Worm (Caenorhabditis elegans): ENCODE data around the gene K02D10.8.

Gene K02D10.8

DNA sequence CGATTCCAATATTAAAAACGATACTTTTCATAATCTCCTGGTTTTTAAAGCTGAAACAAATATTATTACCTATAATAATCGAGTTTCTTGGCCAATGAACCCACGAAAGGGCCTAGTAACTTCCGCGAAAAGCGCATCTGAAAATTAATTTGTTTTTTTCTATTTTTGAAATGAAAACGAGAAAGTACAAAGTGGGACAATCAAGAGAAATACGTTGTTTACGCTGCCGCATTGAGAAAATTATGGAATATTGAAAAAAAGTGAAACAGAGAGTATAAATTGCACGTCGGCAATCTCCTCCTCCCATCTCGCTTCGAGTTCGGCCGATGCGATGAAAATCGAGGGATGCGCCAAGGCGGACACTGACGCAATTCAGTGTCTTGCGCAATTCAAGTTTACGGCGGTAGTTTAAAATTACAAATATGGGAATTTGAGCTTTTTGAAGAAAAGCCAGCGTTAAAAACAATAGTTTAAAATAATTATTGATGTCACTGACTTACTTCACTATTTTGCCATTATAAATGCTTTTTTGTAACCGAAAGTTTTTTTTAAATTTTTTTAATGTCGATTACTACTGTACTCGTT lies 44.8 kb upstream of the K02D10.8 start, which contains the start of gene pdhk-2:
Gene pdhk-2, minus strand, starts transcription at position 137 of the 585 bp plus-strand sequence.
- no peak for TF ChIP-seq nhr-28 (tag; optimal IDR thresholded peaks at IDR 0.05)
- peak; percentile 87 for TF ChIP-seq lin-13 (tag; optimal IDR thresholded peaks at IDR 0.05)
- TF ChIP-seq drap-1 (GFP tag; optimal IDR thresholded peaks at IDR 0.05) = peak; percentile 76
- no peak for TF ChIP-seq nhr-76 (tag; optimal IDR thresholded peaks at IDR 0.05)
- peak; percentile 78 for TF ChIP-seq ces-1 (GFP tag; optimal IDR thresholded peaks at IDR 0.05)
- peak; percentile 90 for TF ChIP-seq unc-120 (tag; optimal IDR thresholded peaks at IDR 0.05; ENCODE audit: poor library complexity, severe bottlenecking)
- no peak for TF ChIP-seq elt-3 (tag; optimal IDR thresholded peaks at IDR 0.05)
- peak; percentile 78 for TF ChIP-seq M03D4.4 (tag; optimal IDR thresholded peaks at IDR 0.05)
- TF ChIP-seq nhr-2 (tag; optimal IDR thresholded peaks at IDR 0.05) = no peak
- no peak for TF ChIP-seq ztf-11 (tag; optimal IDR thresholded peaks at IDR 0.05)
- TF ChIP-seq lsy-2 (tag; optimal IDR thresholded peaks at IDR 0.05) = peak; percentile 85
- no peak for TF ChIP-seq snpc-4 (tag; optimal IDR thresholded peaks at IDR 0.05)
- peak; percentile 4 for TF ChIP-seq flh-1 (GFP tag; optimal IDR thresholded peaks at IDR 0.05)
- TF ChIP-seq blmp-1 (tag; optimal IDR thresholded peaks at IDR 0.05) = no peak
- TF ChIP-seq lin-32 (GFP tag; optimal IDR thresholded peaks at IDR 0.05) = peak; percentile 4
- peak; percentile 39 for TF ChIP-seq ham-2 (GFP tag; optimal IDR thresholded peaks at IDR 0.05)
- TF ChIP-seq mls-2 (tag; optimal IDR thresholded peaks at IDR 0.05) = peak; percentile 81
- peak; percentile 80 for TF ChIP-seq nhr-237 (tag; optimal IDR thresholded peaks at IDR 0.05)
- TF ChIP-seq nhr-12 (tag; optimal IDR thresholded peaks at IDR 0.05) = no peak
- TF ChIP-seq mab-5 (tag; optimal IDR thresholded peaks at IDR 0.05) = no peak
- peak; percentile 67 for TF ChIP-seq ceh-39 (tag; optimal IDR thresholded peaks at IDR 0.05)
- peak; percentile 58 for TF ChIP-seq elt-1 (tag; optimal IDR thresholded peaks at IDR 0.05; ENCODE audit: borderline replicate concordance, insufficient read depth)
- no peak for TF ChIP-seq tbx-8 (GFP tag; optimal IDR thresholded peaks at IDR 0.05)
- peak; percentile 72 for TF ChIP-seq ceh-83 (GFP tag; optimal IDR thresholded peaks at IDR 0.05)
- TF ChIP-seq mep-1 (tag; optimal IDR thresholded peaks at IDR 0.05) = peak; percentile 90
- no peak for TF ChIP-seq unc-39 (tag; optimal IDR thresholded peaks at IDR 0.05)
- TF ChIP-seq hlh-1 (tag; optimal IDR thresholded peaks at IDR 0.05) = peak; percentile 54
- peak; percentile 86 for TF ChIP-seq sptf-1 (tag; optimal IDR thresholded peaks at IDR 0.05)
- no peak for TF ChIP-seq sem-2 (GFP tag; optimal IDR thresholded peaks at IDR 0.05)
- peak; percentile 76 for TF ChIP-seq pha-4 (tag; optimal IDR thresholded peaks at IDR 0.05)
- TF ChIP-seq bed-3 (GFP tag; optimal IDR thresholded peaks at IDR 0.05) = peak; percentile 31
- peak; percentile 71 for TF ChIP-seq ceh-43 (GFP tag; optimal IDR thresholded peaks at IDR 0.05)
- peak; percentile 57 for TF ChIP-seq unc-62 (GFP tag; optimal IDR thresholded peaks at IDR 0.05)
- peak; percentile 64 for TF ChIP-seq cnd-1 (tag; optimal IDR thresholded peaks at IDR 0.05)
- TF ChIP-seq zip-8 (tag; optimal IDR thresholded peaks at IDR 0.05) = peak; percentile 82

DNA sequence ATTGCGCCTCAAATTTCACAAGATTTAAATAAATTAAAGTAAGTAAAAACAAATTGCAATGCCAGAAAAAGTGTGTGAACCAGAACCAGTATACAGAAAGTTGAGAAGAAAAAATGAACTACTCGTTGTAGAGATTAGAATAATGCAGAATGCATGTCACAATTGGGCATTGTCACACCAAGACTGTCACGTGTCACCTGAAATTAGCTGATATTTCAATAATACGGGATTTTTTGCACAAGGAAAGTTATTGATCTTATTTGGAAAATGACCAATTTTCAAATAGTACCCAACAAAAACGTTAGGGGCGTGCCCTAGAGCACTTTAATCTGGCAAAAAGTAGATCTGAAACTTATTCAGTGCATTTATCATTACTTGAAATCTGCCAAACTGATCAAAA lies 44.2 kb upstream of the K02D10.8 start:
- TF ChIP-seq unc-120 (tag; optimal IDR thresholded peaks at IDR 0.05; ENCODE audit: poor library complexity, severe bottlenecking) (no peak), elt-1 (tag; optimal IDR thresholded peaks at IDR 0.05; ENCODE audit: borderline replicate concordance, insufficient read depth) (no peak), tbx-8 (GFP tag; optimal IDR thresholded peaks at IDR 0.05) (no peak), sem-2 (GFP tag; optimal IDR thresholded peaks at IDR 0.05) (no peak), ceh-83 (GFP tag; optimal IDR thresholded peaks at IDR 0.05) (no peak), nhr-2 (tag; optimal IDR thresholded peaks at IDR 0.05) (no peak), unc-62 (GFP tag; optimal IDR thresholded peaks at IDR 0.05) (no peak), ztf-11 (tag; optimal IDR thresholded peaks at IDR 0.05) (no peak), unc-39 (tag; optimal IDR thresholded peaks at IDR 0.05) (no peak), nhr-12 (tag; optimal IDR thresholded peaks at IDR 0.05) (no peak), zip-8 (tag; optimal IDR thresholded peaks at IDR 0.05) (no peak), blmp-1 (tag; optimal IDR thresholded peaks at IDR 0.05) (no peak)

DNA sequence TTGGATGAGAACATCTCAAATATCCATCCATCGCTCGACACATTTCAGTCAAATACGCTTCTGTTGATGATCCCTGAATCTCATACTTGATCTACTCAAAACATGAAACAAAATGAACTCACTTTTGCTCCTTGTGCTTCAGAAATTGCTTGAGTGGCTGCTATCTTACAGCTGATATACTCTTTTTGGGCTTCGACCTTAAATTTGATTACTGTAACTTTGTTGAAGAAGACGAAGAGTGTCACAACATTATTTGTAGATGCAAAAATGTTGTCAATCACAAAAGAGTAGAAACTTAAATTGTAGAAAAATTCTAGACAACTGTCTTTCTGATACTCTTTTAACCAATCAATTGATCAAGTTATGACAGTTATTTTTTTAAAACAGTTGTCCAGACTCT lies 43.6 kb upstream of the K02D10.8 start:
- TF ChIP-seq zip-8 (tag; optimal IDR thresholded peaks at IDR 0.05) (no peak), pha-4 (tag; optimal IDR thresholded peaks at IDR 0.05) (no peak), ces-1 (GFP tag; optimal IDR thresholded peaks at IDR 0.05) (peak; percentile 8)
